Fruit fly (Drosophila melanogaster) whole organism, embryonic: Measurements from ENCODE around the gene CG14234.

Experiments
- CG10147 ChIP-seq: fragments of 200-800 bp; sonication (Bioruptor generic); optimal IDR thresholded peaks from 2 replicates; lab custom pipeline; 2019; ENCODE audit warnings: missing biosample characterization, mild to moderate bottlenecking, missing genetic modification characterization, moderate library complexity
- CG13296 ChIP-seq: fragments of 200-800 bp; sonication (Bioruptor generic); optimal IDR thresholded peaks from 3 replicates; lab custom pipeline; 2018; ENCODE audit warnings: missing biosample characterization, mild to moderate bottlenecking, missing genetic modification characterization
- CG13775 ChIP-seq: fragments of 200-800 bp; sonication (Bioruptor generic); optimal IDR thresholded peaks from 3 replicates; lab custom pipeline; 2017; ENCODE audit warnings: missing biosample characterization, mild to moderate bottlenecking, missing genetic modification characterization
- CG14965 ChIP-seq: fragments of 200-800 bp; sonication (Bioruptor generic); optimal IDR thresholded peaks from 2 replicates; lab custom pipeline; 2016; ENCODE audit warnings: missing biosample characterization, missing genetic modification characterization, borderline replicate concordance
- CG18476 ChIP-seq: fragments of 200-800 bp; sonication (Bioruptor generic); optimal IDR thresholded peaks from 2 replicates; lab custom pipeline; 2016; ENCODE audit warnings: missing biosample characterization, mild to moderate bottlenecking, missing genetic modification characterization
- CG2120 ChIP-seq: fragments of 200-800 bp; sonication (Bioruptor generic); optimal IDR thresholded peaks from 3 replicates; lab custom pipeline; 2016; ENCODE audit warnings: missing biosample characterization, missing genetic modification characterization
- CG2199 ChIP-seq: fragments of 200-800 bp; sonication (Bioruptor generic); IDR thresholded peaks from 3 replicates; pipeline ENCODE4 v1.3.6; 2022; ENCODE audit warnings: missing biosample characterization, missing genetic modification characterization
- CG2712 ChIP-seq: fragments of 200-800 bp; optimal IDR thresholded peaks from 3 replicates; lab custom pipeline; 2019; ENCODE audit warnings: missing biosample characterization, mild to moderate bottlenecking, missing genetic modification characterization, moderate library complexity
- CG2875 ChIP-seq: fragments of 200-800 bp; sonication (Bioruptor generic); optimal IDR thresholded peaks from 2 replicates; lab custom pipeline; 2017; ENCODE audit warnings: missing biosample characterization, mild to moderate bottlenecking, missing genetic modification characterization, missing genetic modification reagents
- CG31365 ChIP-seq: fragments of 200-800 bp; sonication (Bioruptor generic); optimal IDR thresholded peaks from 2 replicates; lab custom pipeline; 2018; ENCODE audit warnings: missing biosample characterization, mild to moderate bottlenecking, missing genetic modification characterization
- CG32772 ChIP-seq: fragments of 200-800 bp; sonication (Bioruptor generic); IDR thresholded peaks from 2 replicates; pipeline ENCODE4 v1.3.6; 2022; ENCODE audit warnings: missing biosample characterization, missing genetic modification characterization
- CG33557 ChIP-seq: fragments of 200-800 bp; sonication (Bioruptor generic); optimal IDR thresholded peaks from 2 replicates; lab custom pipeline; 2019; ENCODE audit warnings: missing biosample characterization, mild to moderate bottlenecking, missing genetic modification characterization, moderate library complexity
- CG4282 ChIP-seq: fragments of 200-800 bp; sonication (Bioruptor generic); optimal IDR thresholded peaks from 2 replicates; lab custom pipeline; 2016; ENCODE audit warnings: missing biosample characterization, missing genetic modification characterization
- CG4404 ChIP-seq: fragments of 200-800 bp; sonication (Bioruptor generic); IDR thresholded peaks from 2 replicates; pipeline ENCODE4 v1.3.6; 2022; ENCODE audit warnings: missing biosample characterization, missing genetic modification characterization
- CG7556 ChIP-seq: fragments of 200-800 bp; sonication (Bioruptor generic); optimal IDR thresholded peaks from 2 replicates; lab custom pipeline; 2017; ENCODE audit warnings: missing biosample characterization, mild to moderate bottlenecking, missing genetic modification characterization
- CG8290 ChIP-seq, 3 experiments: fragments of 200-800 bp; sonication (Bioruptor generic); optimal IDR thresholded peaks; 2 replicates each; lab custom pipeline; 2016 to 2019; ENCODE audit warnings: missing biosample characterization in 3 of 3, missing genetic modification characterization in 3 of 3, mild to moderate bottlenecking in 2 of 3, moderate library complexity in 1 of 3
- CG8359 ChIP-seq: fragments of 200-800 bp; sonication (Bioruptor generic); optimal IDR thresholded peaks from 2 replicates; lab custom pipeline; 2017; ENCODE audit warnings: missing biosample characterization, mild to moderate bottlenecking, missing genetic modification characterization, borderline replicate concordance
- CG9609 ChIP-seq: fragments of 200-800 bp; sonication (Bioruptor generic); optimal IDR thresholded peaks from 3 replicates; lab custom pipeline; 2016; ENCODE audit warnings: missing biosample characterization, missing genetic modification characterization
- CG9727 ChIP-seq: fragments of 200-800 bp; sonication (Bioruptor generic); optimal IDR thresholded peaks from 3 replicates; lab custom pipeline; 2017; ENCODE audit warnings: missing biosample characterization, mild to moderate bottlenecking, missing genetic modification characterization
- Dfd ChIP-seq, 2 experiments: fragments of >200 bp; optimal IDR thresholded peaks; 2 replicates each; lab custom pipeline; 2017; ENCODE audit warnings: missing biosample characterization in 2 of 2, missing genetic modification characterization in 2 of 2
- Elba2 ChIP-seq: fragments of 200-800 bp; sonication (Bioruptor generic); optimal IDR thresholded peaks from 3 replicates; lab custom pipeline; 2016; ENCODE audit warnings: missing biosample characterization, missing genetic modification characterization
- Hr78 ChIP-seq, 2 experiments: fragments of 200-800 bp in 1 of 2; fragments of >200 bp in 1 of 2; sonication (Bioruptor generic) in 1 of 2; optimal IDR thresholded peaks; 2 replicates each; lab custom pipeline; 2017 to 2019; ENCODE audit warnings: missing biosample characterization in 2 of 2, missing genetic modification characterization in 2 of 2, mild to moderate bottlenecking in 1 of 2, moderate library complexity in 1 of 2
- Oli ChIP-seq: fragments of 200-800 bp; sonication (Bioruptor generic); optimal IDR thresholded peaks from 2 replicates; lab custom pipeline; 2018; ENCODE audit warnings: missing biosample characterization, mild to moderate bottlenecking, missing genetic modification characterization, moderate library complexity
- Opbp ChIP-seq: fragments of 200-800 bp; sonication (Bioruptor generic); IDR thresholded peaks from 3 replicates; pipeline ENCODE4 v1.3.6; 2022; ENCODE audit warnings: missing biosample characterization, missing genetic modification characterization; ENCODE audit not compliant: partially characterized antibody
- Rx ChIP-seq: fragments of 200-800 bp; sonication (Bioruptor generic); IDR thresholded peaks from 2 replicates; pipeline ENCODE4 v1.3.6; 2022; ENCODE audit warnings: missing biosample characterization, missing genetic modification characterization
- Six4 ChIP-seq: fragments of 200-800 bp; sonication (Bioruptor generic); optimal IDR thresholded peaks from 2 replicates; lab custom pipeline; 2016; ENCODE audit warnings: missing biosample characterization, missing genetic modification characterization
- Spps ChIP-seq: fragments of 200-800 bp; sonication (Bioruptor generic); optimal IDR thresholded peaks from 2 replicates; lab custom pipeline; 2018; ENCODE audit warnings: missing biosample characterization, mild to moderate bottlenecking, missing genetic modification characterization
- ato ChIP-seq: fragments of 200-800 bp; sonication (Bioruptor generic); IDR thresholded peaks from 2 replicates; pipeline ENCODE4 v1.3.6; 2022; ENCODE audit warnings: missing biosample characterization, missing genetic modification characterization; ENCODE audit not compliant: partially characterized antibody
- bbx ChIP-seq: fragments of 200-800 bp; sonication (Bioruptor generic); IDR thresholded peaks from 2 replicates; pipeline ENCODE4 v1.3.6; 2022; ENCODE audit warnings: missing biosample characterization, missing genetic modification characterization; ENCODE audit not compliant: partially characterized antibody
- bcd ChIP-seq: fragments of 200-800 bp; sonication (Bioruptor generic); optimal IDR thresholded peaks from 2 replicates; lab custom pipeline; 2017; ENCODE audit warnings: missing biosample characterization, mild to moderate bottlenecking, missing genetic modification characterization
- cg ChIP-seq: fragments of 200-800 bp; sonication (Bioruptor generic); optimal IDR thresholded peaks from 3 replicates; lab custom pipeline; 2019; ENCODE audit warnings: missing biosample characterization, mild to moderate bottlenecking, missing genetic modification characterization, moderate library complexity
- danr ChIP-seq: fragments of 200-800 bp; sonication (Bioruptor generic); IDR thresholded peaks from 2 replicates; pipeline ENCODE4 v1.3.6; 2022; ENCODE audit warnings: missing biosample characterization, missing genetic modification characterization
- dmrt11E ChIP-seq: fragments of 200-800 bp; sonication (Bioruptor generic); optimal IDR thresholded peaks from 3 replicates; lab custom pipeline; 2018; ENCODE audit warnings: missing biosample characterization, mild to moderate bottlenecking, missing genetic modification characterization, moderate library complexity
- dmrt99B ChIP-seq: fragments of 200-800 bp; sonication (Bioruptor generic); optimal IDR thresholded peaks from 2 replicates; lab custom pipeline; 2018; ENCODE audit warnings: missing biosample characterization, mild to moderate bottlenecking, missing genetic modification characterization, moderate library complexity
- en ChIP-seq: fragments of 200-800 bp; sonication (Bioruptor generic); optimal IDR thresholded peaks from 2 replicates; lab custom pipeline; 2016; ENCODE audit warnings: missing biosample characterization, missing genetic modification characterization
- ewg ChIP-seq: fragments of 200-800 bp; sonication (Bioruptor generic); optimal IDR thresholded peaks from 3 replicates; lab custom pipeline; 2017; ENCODE audit warnings: mild to moderate bottlenecking, missing biosample characterization, missing genetic modification reagents, missing genetic modification characterization
- gcm2 ChIP-seq: fragments of 200-800 bp; sonication (Bioruptor generic); optimal IDR thresholded peaks from 2 replicates; lab custom pipeline; 2016; ENCODE audit warnings: missing biosample characterization, missing genetic modification characterization
- gt ChIP-seq: fragments of 200-800 bp; sonication (Bioruptor generic); IDR thresholded peaks from 2 replicates; pipeline ENCODE4 v1.3.6; 2022; ENCODE audit warnings: missing biosample characterization, missing genetic modification characterization
- lmd ChIP-seq: fragments of 200-800 bp; sonication (Bioruptor generic); IDR thresholded peaks from 2 replicates; pipeline ENCODE4 v1.3.6; 2022; ENCODE audit warnings: missing biosample characterization, missing genetic modification characterization
- oc ChIP-seq: fragments of 200-800 bp; sonication (Bioruptor generic); optimal IDR thresholded peaks from 2 replicates; lab custom pipeline; 2018; ENCODE audit warnings: missing biosample characterization, mild to moderate bottlenecking, missing genetic modification characterization, moderate library complexity
- prd ChIP-seq, 3 experiments: fragments of >200 bp in 2 of 3; fragments of 200-800 bp in 1 of 3; sonication (Bioruptor generic) in 1 of 3; optimal IDR thresholded peaks in 2 of 3; IDR thresholded peaks in 1 of 3; 2 replicates in 2 of 3; 3 replicates in 1 of 3; pipeline versions ENCODE4 v1.3.6 to Lab custom; 2017 to 2022; ENCODE audit warnings: missing biosample characterization in 1 of 3, missing genetic modification characterization in 1 of 3
- pzg ChIP-seq: fragments of 200-800 bp; sonication (Bioruptor generic); optimal IDR thresholded peaks from 3 replicates; lab custom pipeline; 2018; ENCODE audit warnings: missing biosample characterization, mild to moderate bottlenecking, missing genetic modification characterization, moderate library complexity
- row ChIP-seq: fragments of 200-800 bp; sonication (Bioruptor generic); IDR thresholded peaks from 3 replicates; pipeline ENCODE4 v1.3.6; 2022; ENCODE audit warnings: missing biosample characterization, missing genetic modification characterization
- stwl ChIP-seq: fragments of 200-800 bp; sonication (Bioruptor generic); optimal IDR thresholded peaks from 3 replicates; lab custom pipeline; 2018; ENCODE audit warnings: missing biosample characterization, mild to moderate bottlenecking, missing genetic modification characterization, moderate library complexity
- tll ChIP-seq, 2 experiments: fragments of 200-800 bp in 1 of 2; fragments of >200 bp in 1 of 2; sonication (Bioruptor generic) in 1 of 2; optimal IDR thresholded peaks; 2 replicates each; lab custom pipeline; 2017 to 2019; ENCODE audit warnings: missing biosample characterization in 2 of 2, missing genetic modification characterization in 2 of 2, mild to moderate bottlenecking in 1 of 2, moderate library complexity in 1 of 2
- trem ChIP-seq: fragments of 200-800 bp; optimal IDR thresholded peaks from 3 replicates; lab custom pipeline; 2019; ENCODE audit warnings: missing biosample characterization, mild to moderate bottlenecking, missing genetic modification characterization, moderate library complexity
- trh ChIP-seq: fragments of 200-800 bp; sonication (Bioruptor generic); optimal IDR thresholded peaks from 2 replicates; lab custom pipeline; 2016; ENCODE audit warnings: missing biosample characterization, missing genetic modification characterization

Gene CG14234

DNA sequence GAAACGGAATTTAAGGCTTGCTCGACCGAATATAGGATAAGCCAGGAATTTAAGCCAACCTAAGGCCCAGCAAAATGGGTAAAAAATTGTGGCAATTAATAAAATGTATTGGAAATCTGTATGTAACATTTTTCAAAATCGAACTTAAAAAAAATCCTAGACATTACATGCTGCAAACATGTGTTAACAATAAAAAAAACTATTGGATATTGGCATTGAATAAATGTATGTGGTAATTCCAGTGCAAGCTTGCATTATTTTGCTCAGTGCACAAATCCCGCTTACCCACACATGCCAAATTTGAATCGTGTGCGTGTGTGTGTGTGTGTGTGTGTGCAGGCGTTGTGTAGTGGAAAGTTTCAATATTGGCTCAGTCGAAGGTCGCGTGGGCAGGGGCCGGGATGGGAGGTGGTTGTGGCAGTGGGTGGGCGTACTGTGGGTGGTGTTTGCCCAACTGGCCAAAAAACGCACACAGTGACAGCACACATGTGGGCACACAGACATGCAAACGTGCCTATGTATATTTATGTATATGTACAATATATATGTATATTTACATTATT, 28.2 kb downstream of the CG14234 start (continued):
- TF ChIP-seq Six4 (GFP tag; lab: Kevin White, UChicago), result no peak
- no peak for TF ChIP-seq ato (GFP tag; lab: Robert Waterston, UW)
- no peak for TF ChIP-seq Dfd (GFP tag; optimal IDR thresholded peaks at IDR 0.05; lab: Kevin White, UChicago)
- TF ChIP-seq CG8290 (GFP tag; optimal IDR thresholded peaks at IDR 0.05; lab: Kevin White, UChicago), result no peak
- no peak for TF ChIP-seq CG8290 (tag; optimal IDR thresholded peaks at IDR 0.05; lab: Kevin White, UChicago)
- TF ChIP-seq Spps (tag; lab: Kevin White, UChicago), result no peak
- no peak for TF ChIP-seq CG18476 (GFP tag; lab: Kevin White, UChicago)
- no peak for TF ChIP-seq ewg (GFP tag; lab: Kevin White, UChicago)
- no peak for TF ChIP-seq CG2875
- no peak for TF ChIP-seq CG32772 (GFP tag; lab: Robert Waterston, UW)
- no peak; the same call in 1 of the 2 replicates for TF ChIP-seq lmd
- TF ChIP-seq trem (tag; lab: Kevin White, UChicago), result no peak
- no peak for TF ChIP-seq CG8359
- no peak for TF ChIP-seq CG4282 (GFP tag; lab: Kevin White, UChicago)
- TF ChIP-seq dmrt99B, result peak; percentile 32
- TF ChIP-seq CG14965, result no peak
- TF ChIP-seq bcd, result no peak
- no peak for TF ChIP-seq Elba2 (GFP tag; lab: Kevin White, UChicago)
- TF ChIP-seq Rx (GFP tag; lab: Robert Waterston, UW), result no peak
- no peak for TF ChIP-seq bbx (GFP tag; lab: Robert Waterston, UW)
- TF ChIP-seq cg, result peak; percentile 66
- no peak for TF ChIP-seq trh (GFP tag; lab: Kevin White, UChicago)
- TF ChIP-seq CG31365 (tag; lab: Kevin White, UChicago), result no peak
- TF ChIP-seq CG13775 (GFP tag; lab: Kevin White, UChicago), result no peak
- TF ChIP-seq Hr78 (GFP tag; optimal IDR thresholded peaks at IDR 0.05; lab: Kevin White, UChicago), result no peak

dm6 chrX:19764824-19765489, 29.6 kb downstream of the CG14234 start, which contains the start of gene CG12702:
CG12702 (minus strand) TSS chrX:19764874.
- TF ChIP-seq CG10147 (GFP tag; lab: Kevin White, UChicago), result no peak
- peak; percentile 34 for TF ChIP-seq CG2712 (tag; lab: Kevin White, UChicago)
- peak; percentile 35 for TF ChIP-seq CG9727 (GFP tag; lab: Kevin White, UChicago)
- TF ChIP-seq danr, result no peak
- no peak for TF ChIP-seq prd (optimal IDR thresholded peaks at IDR 0.05; lab: Kevin White, UChicago)
- peak; percentile 44; the same call in 2 of the 3 replicates for TF ChIP-seq prd (GFP tag; IDR thresholded peaks at IDR 0.05; lab: Robert Waterston, UW)
- peak; percentile 46 for TF ChIP-seq oc (tag; lab: Kevin White, UChicago)
- no peak for TF ChIP-seq Six4 (GFP tag; lab: Kevin White, UChicago)
- TF ChIP-seq CG13296 (GFP tag; lab: Kevin White, UChicago), result no peak
- TF ChIP-seq stwl, result no peak
- TF ChIP-seq gt (GFP tag; lab: Robert Waterston, UW), result no peak
- TF ChIP-seq CG2199 (GFP tag; lab: Robert Waterston, UW), result 0 out of 3 replicates have a peak, but pooled peaks have one; percentile 50
- no peak for TF ChIP-seq CG2120 (GFP tag; lab: Kevin White, UChicago)
- TF ChIP-seq gcm2 (GFP tag; lab: Kevin White, UChicago), result no peak
- no peak for TF ChIP-seq pzg
- no peak for TF ChIP-seq Opbp (GFP tag; lab: Robert Waterston, UW)
- peak in 1 of 2 experiments; percentile 79 for TF ChIP-seq tll (GFP tag; optimal IDR thresholded peaks at IDR 0.05; lab: Kevin White, UChicago)
- TF ChIP-seq CG33557 (GFP tag; lab: Kevin White, UChicago), result peak; percentile 13
- no peak for TF ChIP-seq Oli (tag; lab: Kevin White, UChicago)
- 0 out of 3 replicates have a peak, but pooled peaks have one; percentile 8 for TF ChIP-seq row (GFP tag; lab: Robert Waterston, UW)
- no peak for TF ChIP-seq en (GFP tag; lab: Kevin White, UChicago)
- no peak for TF ChIP-seq CG9609 (GFP tag; lab: Kevin White, UChicago)
- no peak for TF ChIP-seq CG7556 (GFP tag; lab: Kevin White, UChicago)
- 0 out of 2 replicates have a peak, but pooled peaks have one; percentile 32 for TF ChIP-seq CG4404 (GFP tag; lab: Robert Waterston, UW)
- peak; percentile 68 for TF ChIP-seq dmrt11E (tag; lab: Kevin White, UChicago)
